Fruit fly (Drosophila melanogaster): ENCODE measurements around the gene spn-A.

Gene spn-A

DNA sequence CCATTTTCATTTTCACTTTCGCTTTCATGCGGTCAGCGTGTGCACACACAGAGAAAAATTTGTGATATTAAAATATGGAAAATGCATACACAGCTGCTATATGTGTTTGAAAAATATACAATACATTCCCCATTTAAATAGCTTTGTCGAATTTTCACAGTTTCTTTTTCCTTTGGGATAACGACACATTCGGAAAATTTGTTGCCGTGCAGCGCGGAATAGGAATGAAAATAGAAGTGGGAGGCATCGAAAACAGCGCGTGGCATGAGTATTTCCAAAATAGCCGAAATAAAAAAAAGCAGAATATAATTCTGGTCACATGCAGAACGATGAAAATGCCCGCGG, 36.8 kb upstream of the spn-A start (continued):
- TF ChIP-seq tgo (GFP tag; IDR thresholded peaks at IDR 0.05) (peak; percentile 79), Dbx (GFP tag; IDR thresholded peaks at IDR 0.05) (peak; percentile 90), CG14710 (tag; optimal IDR thresholded peaks at IDR 0.05) (peak; percentile 66), Bgb (GFP tag; IDR thresholded peaks at IDR 0.05; ENCODE audit: partially characterized antibody) (no peak), CG15269 (tag; optimal IDR thresholded peaks at IDR 0.05) (peak; percentile 87), CG13775 (GFP tag; optimal IDR thresholded peaks at IDR 0.05) (peak; percentile 65), tup (GFP tag; optimal IDR thresholded peaks at IDR 0.05) (peak; percentile 72), pzg (GFP tag; optimal IDR thresholded peaks at IDR 0.05) (peak; percentile 4), cwo (GFP tag; optimal IDR thresholded peaks at IDR 0.05) (peak; percentile 91), oc (tag; optimal IDR thresholded peaks at IDR 0.05) (peak; percentile 82), Hey (tag; optimal IDR thresholded peaks at IDR 0.05) (peak; percentile 56), CG11093 (GFP tag; IDR thresholded peaks at IDR 0.05) (peak; percentile 77), NfI (GFP tag; optimal IDR thresholded peaks at IDR 0.05) (peak; percentile 86), CG3726 (GFP tag; IDR thresholded peaks at IDR 0.05) (peak; percentile 75; the same call in 2 of the 3 replicates), hth (optimal IDR thresholded peaks at IDR 0.05) (no peak), CG9932 (GFP tag; IDR thresholded peaks at IDR 0.05) (peak; percentile 91), CG3163 (GFP tag; optimal IDR thresholded peaks at IDR 0.05) (peak; percentile 66), yki (optimal IDR thresholded peaks at IDR 0.05) (no peak), slou (GFP tag; optimal IDR thresholded peaks at IDR 0.05) (no peak), CG14860 (GFP tag; IDR thresholded peaks at IDR 0.05; ENCODE audit: partially characterized antibody) (no peak), nerfin-1 (tag; optimal IDR thresholded peaks at IDR 0.05) (peak; percentile 75), slbo (GFP tag; IDR thresholded peaks at IDR 0.05) (peak; percentile 93), CG7556 (GFP tag; optimal IDR thresholded peaks at IDR 0.05) (peak; percentile 83), mam (GFP tag; optimal IDR thresholded peaks at IDR 0.05) (peak; percentile 89), ac (GFP tag; optimal IDR thresholded peaks at IDR 0.05) (no peak), Atf6 (GFP tag; IDR thresholded peaks at IDR 0.05) (peak; percentile 89), zen (tag; optimal IDR thresholded peaks at IDR 0.05) (peak; percentile 67), vnd (GFP tag; IDR thresholded peaks at IDR 0.05; ENCODE audit: partially characterized antibody) (no peak), sima (GFP tag; optimal IDR thresholded peaks at IDR 0.05) (peak; percentile 80), CG4282 (GFP tag; optimal IDR thresholded peaks at IDR 0.05) (peak; percentile 67), CG1792 (GFP tag; optimal IDR thresholded peaks at IDR 0.05) (peak; percentile 70), CG1602 (GFP tag; optimal IDR thresholded peaks at IDR 0.05) (peak; percentile 73), CG4617 (GFP tag; optimal IDR thresholded peaks at IDR 0.05; ENCODE audit: borderline replicate concordance) (peak; percentile 48), en (GFP tag; optimal IDR thresholded peaks at IDR 0.05) (peak; percentile 76), CG17568 (GFP tag; optimal IDR thresholded peaks at IDR 0.05) (peak; percentile 77), Poxn (GFP tag; IDR thresholded peaks at IDR 0.05) (peak; percentile 78), lola (GFP tag; optimal IDR thresholded peaks at IDR 0.05) (peak in 1 of 3 experiments; percentile 59), Lpt (GFP tag; optimal IDR thresholded peaks at IDR 0.05) (no peak), CG31388 (GFP tag; optimal IDR thresholded peaks at IDR 0.05) (peak; percentile 62), Mad (GFP tag; optimal IDR thresholded peaks at IDR 0.05) (peak; percentile 74), CG6689 (GFP tag; IDR thresholded peaks at IDR 0.05) (peak; percentile 84), phol (tag; optimal IDR thresholded peaks at IDR 0.05) (peak; percentile 79), CG15514 (GFP tag; optimal IDR thresholded peaks at IDR 0.05) (peak; percentile 68), gem (tag; optimal IDR thresholded peaks at IDR 0.05) (peak; percentile 90), Jarid2 (GFP tag; optimal IDR thresholded peaks at IDR 0.05) (peak; percentile 42), bcd (GFP tag; optimal IDR thresholded peaks at IDR 0.05) (peak; percentile 84), CG17361 (GFP tag; IDR thresholded peaks at IDR 0.05) (peak; percentile 82), lab (GFP tag; optimal IDR thresholded peaks at IDR 0.05) (peak; percentile 92), ewg (GFP tag; optimal IDR thresholded peaks at IDR 0.05) (peak; percentile 69), CG10147 (GFP tag; optimal IDR thresholded peaks at IDR 0.05) (peak; percentile 73), odd (GFP tag; optimal IDR thresholded peaks at IDR 0.05) (peak; percentile 68)
